Worm (Caenorhabditis elegans): Measurements from ENCODE around the gene R148.8.

- TF ChIP-seq nhr-11 (tag; optimal IDR thresholded peaks at IDR 0.05) (no peak), ama-1 (optimal IDR thresholded peaks at IDR 0.05) (no peak), nhr-237 (tag; optimal IDR thresholded peaks at IDR 0.05) (no peak), unc-62 (GFP tag; optimal IDR thresholded peaks at IDR 0.05) (no peak), hmg-11 (tag; optimal IDR thresholded peaks at IDR 0.05) (no peak), ztf-4 (tag; optimal IDR thresholded peaks at IDR 0.05) (no peak), elt-3 (tag; optimal IDR thresholded peaks at IDR 0.05) (no peak), mdl-1 (tag; optimal IDR thresholded peaks at IDR 0.05) (no peak), sea-2 (GFP tag; optimal IDR thresholded peaks at IDR 0.05) (no peak)
Measured at ce11 chrIII:3241361-3241760, 50.1 kb downstream of the R148.8 start.
